Worm (Caenorhabditis elegans): ENCODE measurements around the gene nol-10.
A peak's percentile ranks its signal among the peaks of the same experiment; 100 is the strongest.

Gene nol-10

DNA sequence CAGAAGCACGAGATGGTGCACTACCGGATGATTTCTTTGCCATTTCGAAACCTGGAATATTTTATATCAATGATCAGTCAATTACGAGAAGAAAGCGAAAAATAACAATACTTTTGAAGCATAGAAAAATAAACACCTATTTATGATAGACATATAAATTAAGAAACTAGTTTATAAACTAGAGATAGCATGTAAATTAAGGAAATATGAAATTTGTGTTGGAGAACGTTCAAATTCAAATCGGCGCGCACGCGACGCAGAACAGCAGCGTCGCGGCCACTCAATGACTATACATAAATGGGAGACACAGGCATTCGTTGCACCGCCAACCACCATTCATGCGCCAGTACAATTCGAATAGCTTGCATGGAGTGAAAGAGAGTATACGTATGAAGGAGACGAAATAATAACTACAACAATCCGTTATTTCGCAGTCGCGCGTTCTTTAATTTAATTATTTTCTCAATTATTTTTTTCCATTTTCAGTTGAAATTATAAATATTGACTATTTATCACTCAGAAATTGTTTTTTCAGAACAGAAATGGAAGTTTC is at the start of gene nol-10, which contains the start of gene cec-5:
Gene nol-10, plus strand, starts transcription at position 536 of the 553 bp plus-strand sequence.
Gene cec-5, minus strand, starts transcription at position 51 of the 553 bp plus-strand sequence.
- TF ChIP-seq him-1 (tag; optimal IDR thresholded peaks at IDR 0.05): no peak
- no peak for TF ChIP-seq dao-5 (tag; optimal IDR thresholded peaks at IDR 0.05)
- TF ChIP-seq W03F9.2 (tag; optimal IDR thresholded peaks at IDR 0.05): peak; percentile 95

DNA sequence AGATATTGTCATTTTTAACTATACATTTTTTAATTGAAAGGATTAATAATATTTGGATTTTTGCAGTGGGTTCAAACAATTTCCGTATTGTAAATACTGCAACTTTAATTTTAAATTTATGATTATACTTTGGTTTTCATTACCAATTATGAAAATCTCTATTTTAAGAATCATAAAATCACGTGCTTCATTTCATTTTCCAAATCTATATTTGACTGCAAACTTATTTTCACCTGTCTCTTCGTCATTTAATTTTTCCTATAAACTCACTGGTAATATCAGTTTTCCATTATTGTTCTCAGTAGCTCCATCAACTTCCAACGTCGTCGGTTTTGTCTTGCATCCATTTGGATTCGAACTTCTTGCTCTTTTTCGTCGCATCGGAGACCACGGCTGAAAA is 48.0 kb upstream of the nol-10 start, which contains the start of gene R05G6.1:
Gene R05G6.1, plus strand, starts transcription at position 301 of the 400 bp plus-strand sequence.
- TF ChIP-seq W03F9.2 (tag; optimal IDR thresholded peaks at IDR 0.05): no peak
- no peak for TF ChIP-seq him-1 (tag; optimal IDR thresholded peaks at IDR 0.05)
- no peak for TF ChIP-seq dao-5 (tag; optimal IDR thresholded peaks at IDR 0.05)

ce11 chrIV:7542485-7543001 is 37.9 kb upstream of the nol-10 start, which contains the start of gene R05G6.10:
Gene R05G6.10 (minus strand): TSS chrIV:7542535.
- TF ChIP-seq him-1 (tag; optimal IDR thresholded peaks at IDR 0.05): no peak
- no peak for TF ChIP-seq dao-5 (tag; optimal IDR thresholded peaks at IDR 0.05)
- TF ChIP-seq W03F9.2 (tag; optimal IDR thresholded peaks at IDR 0.05): no peak

- no peak for TF ChIP-seq him-1 (tag; optimal IDR thresholded peaks at IDR 0.05)
- TF ChIP-seq dao-5 (tag; optimal IDR thresholded peaks at IDR 0.05): no peak
- no peak for TF ChIP-seq W03F9.2 (tag; optimal IDR thresholded peaks at IDR 0.05)
Observed at ce11 chrIV:7543662-7544061, 36.7 kb upstream of the nol-10 start.

- TF ChIP-seq W03F9.2 (tag; optimal IDR thresholded peaks at IDR 0.05): no peak
- TF ChIP-seq dao-5 (tag; optimal IDR thresholded peaks at IDR 0.05): no peak
- no peak for TF ChIP-seq him-1 (tag; optimal IDR thresholded peaks at IDR 0.05)
Observed at ce11 chrIV:7547843-7548578, 32.4 kb upstream of the nol-10 start, which contains the start of the genes cdd-2 and oef-1. Gene cdd-2 (minus strand): TSS chrIV:7547893. Gene oef-1 (plus strand): TSS chrIV:7548417.

DNA sequence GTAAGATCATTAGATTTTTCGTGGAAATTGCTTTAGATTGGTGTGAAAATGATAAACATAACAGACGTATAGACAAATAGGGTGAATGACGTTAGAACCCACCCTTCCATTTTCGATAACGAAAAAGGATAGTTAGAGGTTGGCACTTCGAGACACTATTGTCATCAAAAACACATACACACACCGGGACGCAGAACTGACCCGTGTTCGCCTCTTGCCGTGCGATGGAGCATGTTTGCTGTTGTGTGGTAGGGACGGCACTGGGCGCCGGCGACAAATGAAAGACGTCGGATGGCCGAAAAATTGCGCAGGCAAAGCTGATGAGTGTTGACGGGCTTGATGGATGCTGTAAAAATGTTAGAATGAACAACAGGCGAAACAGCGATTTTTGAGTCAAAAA is 30.6 kb upstream of the nol-10 start:
- peak; percentile 9 for TF ChIP-seq W03F9.2 (tag; optimal IDR thresholded peaks at IDR 0.05)
- no peak for TF ChIP-seq dao-5 (tag; optimal IDR thresholded peaks at IDR 0.05)
- no peak for TF ChIP-seq him-1 (tag; optimal IDR thresholded peaks at IDR 0.05)

DNA sequence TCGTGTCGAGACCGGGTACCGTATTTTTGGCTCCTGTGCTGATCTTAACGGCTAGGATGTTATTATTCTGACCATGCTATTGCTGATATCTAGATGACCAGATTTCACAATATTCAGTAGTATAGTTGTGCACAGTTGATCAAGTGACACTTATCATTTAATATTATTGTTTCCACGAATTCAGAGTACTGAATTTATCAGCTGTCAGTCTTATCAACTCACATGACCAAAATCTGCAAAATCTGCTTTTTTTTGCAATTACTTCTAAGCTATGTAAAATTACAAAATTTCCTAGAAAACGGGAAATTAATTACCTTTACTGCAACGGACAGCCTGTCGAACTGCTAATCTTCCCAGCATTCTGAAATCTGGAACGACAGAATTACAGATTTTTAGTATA is 30.0 kb upstream of the nol-10 start, which contains the start of gene pam-1:
Gene pam-1, minus strand, starts transcription at position 368 of the 400 bp plus-strand sequence.
- TF ChIP-seq W03F9.2 (tag; optimal IDR thresholded peaks at IDR 0.05): no peak
- no peak for TF ChIP-seq dao-5 (tag; optimal IDR thresholded peaks at IDR 0.05)
- no peak for TF ChIP-seq him-1 (tag; optimal IDR thresholded peaks at IDR 0.05)

DNA sequence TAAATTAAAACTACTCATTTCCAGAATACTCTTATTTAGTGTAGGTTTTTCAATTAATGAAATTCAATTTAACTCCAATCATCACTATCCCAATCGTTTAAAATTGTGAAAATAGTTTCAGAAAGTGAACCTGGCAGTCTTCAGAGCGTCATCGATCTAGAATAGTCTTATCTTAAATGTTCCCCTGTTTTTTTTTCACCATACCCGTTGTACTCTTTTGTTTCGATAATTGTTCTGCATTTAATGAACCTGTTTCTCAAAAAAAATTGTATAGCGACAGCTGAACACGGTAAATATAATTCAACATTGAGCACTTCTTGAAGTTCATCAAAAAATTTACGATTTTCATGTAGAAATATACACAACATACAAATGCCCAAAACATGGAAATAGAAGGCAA is 29.1 kb upstream of the nol-10 start:
- no peak for TF ChIP-seq dao-5 (tag; optimal IDR thresholded peaks at IDR 0.05)
- no peak for TF ChIP-seq W03F9.2 (tag; optimal IDR thresholded peaks at IDR 0.05)
- no peak for TF ChIP-seq him-1 (tag; optimal IDR thresholded peaks at IDR 0.05)

- no peak for TF ChIP-seq W03F9.2 (tag; optimal IDR thresholded peaks at IDR 0.05)
- TF ChIP-seq dao-5 (tag; optimal IDR thresholded peaks at IDR 0.05): no peak
- TF ChIP-seq him-1 (tag; optimal IDR thresholded peaks at IDR 0.05): no peak
Observed at ce11 chrIV:7552100-7552499, 28.3 kb upstream of the nol-10 start.

DNA sequence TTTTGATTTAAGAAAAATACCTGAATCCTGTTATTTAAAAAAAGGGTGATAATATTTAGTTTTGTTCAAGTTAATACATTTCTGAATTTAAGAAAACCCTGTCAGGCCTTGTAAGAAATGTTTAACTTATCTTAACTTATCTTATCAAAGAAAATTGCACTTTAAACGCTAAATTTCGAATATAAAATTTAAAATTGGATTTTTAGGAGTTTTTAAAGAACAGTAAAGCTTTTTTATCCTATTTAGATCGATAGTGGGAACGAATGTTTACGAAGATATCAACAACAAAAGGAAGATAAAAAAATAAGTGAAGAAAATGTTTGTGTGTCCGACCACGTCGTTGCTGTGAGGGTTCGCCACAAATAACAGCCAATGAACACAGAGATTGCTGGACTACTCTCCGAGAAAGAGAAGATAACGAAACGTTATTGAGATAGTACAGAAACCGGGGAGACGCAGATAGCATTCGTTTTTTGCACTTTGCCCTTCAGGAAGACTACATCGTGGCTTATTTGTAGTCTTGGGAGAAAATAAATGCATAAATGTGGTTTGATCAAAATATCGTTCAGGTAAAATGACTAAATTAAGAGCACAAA is 27.3 kb upstream of the nol-10 start, which contains the start of gene dif-1:
Gene dif-1, minus strand, starts transcription at position 51 of the 596 bp plus-strand sequence.
- TF ChIP-seq him-1 (tag; optimal IDR thresholded peaks at IDR 0.05) (no peak), W03F9.2 (tag; optimal IDR thresholded peaks at IDR 0.05) (peak; percentile 52)

- TF ChIP-seq him-1 (tag; optimal IDR thresholded peaks at IDR 0.05): no peak
- no peak for TF ChIP-seq dao-5 (tag; optimal IDR thresholded peaks at IDR 0.05)
- no peak for TF ChIP-seq W03F9.2 (tag; optimal IDR thresholded peaks at IDR 0.05)
Observed at ce11 chrIV:7554351-7554750, 26.0 kb upstream of the nol-10 start, which contains the start of gene F49E8.6. Gene F49E8.6 (minus strand): TSS chrIV:7554667.

ce11 chrIV:7556265-7556866 is 24.0 kb upstream of the nol-10 start, which contains the start of the genes F49E8.7, F49E8.8 and nprl-2:
Gene F49E8.7 (minus strand): TSS chrIV:7556365.
Gene F49E8.8 (plus strand): TSS chrIV:7556637.
Gene nprl-2 (plus strand): TSS chrIV:7556816.
- TF ChIP-seq dao-5 (tag; optimal IDR thresholded peaks at IDR 0.05) (no peak), him-1 (tag; optimal IDR thresholded peaks at IDR 0.05) (no peak), W03F9.2 (tag; optimal IDR thresholded peaks at IDR 0.05) (no peak)

DNA sequence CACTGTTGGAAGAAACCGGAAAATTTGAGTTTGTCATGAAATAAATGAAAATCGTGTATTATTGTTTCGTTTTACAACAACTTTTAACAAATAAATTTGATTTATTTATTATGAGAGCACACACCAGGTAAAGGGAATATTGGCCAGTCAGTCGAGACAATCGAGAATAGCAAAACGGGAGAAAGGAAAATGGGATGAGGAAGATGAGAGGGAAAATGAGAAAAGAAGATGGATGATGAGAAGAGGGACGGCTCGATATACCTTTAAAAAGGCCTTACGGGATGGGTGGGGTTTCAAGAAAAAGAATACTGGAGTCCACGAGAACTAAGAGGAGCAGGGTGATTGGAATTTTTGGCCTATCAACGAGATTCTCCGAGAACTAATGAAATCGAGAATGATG is 21.7 kb upstream of the nol-10 start:
- TF ChIP-seq W03F9.2 (tag; optimal IDR thresholded peaks at IDR 0.05): no peak
- TF ChIP-seq him-1 (tag; optimal IDR thresholded peaks at IDR 0.05): no peak
- TF ChIP-seq dao-5 (tag; optimal IDR thresholded peaks at IDR 0.05): no peak

Data from whole organism, L4/young adult.